Fruit fly (Drosophila melanogaster): ENCODE results near the gene CG2201.

Gene CG2201

dm6 chr2L:21657426-21657825 lies 33.5 kb upstream of the CG2201 start (continued):
- TF ChIP-seq sc (optimal IDR thresholded peaks at IDR 0.05) (no peak), sc (GFP tag; optimal IDR thresholded peaks at IDR 0.05) (no peak), CG8924 (tag; optimal IDR thresholded peaks at IDR 0.05) (no peak), CG6272 (GFP tag; IDR thresholded peaks at IDR 0.05) (no peak), lola (GFP tag; optimal IDR thresholded peaks at IDR 0.05) (peak in 1 of 3 experiments; percentile 23), repo (GFP tag; optimal IDR thresholded peaks at IDR 0.05) (no peak), CG14014 (GFP tag; IDR thresholded peaks at IDR 0.05) (peak; percentile 66), CG9437 (GFP tag; optimal IDR thresholded peaks at IDR 0.05) (peak; percentile 42), CG15696 (tag; optimal IDR thresholded peaks at IDR 0.05) (peak; percentile 25), Lpt (GFP tag; optimal IDR thresholded peaks at IDR 0.05) (no peak), CG12769 (tag; optimal IDR thresholded peaks at IDR 0.05) (peak; percentile 47), CG5245 (GFP tag; optimal IDR thresholded peaks at IDR 0.05) (peak; percentile 65), CG1024 (GFP tag; IDR thresholded peaks at IDR 0.05) (peak; percentile 81), ash1 (GFP tag; optimal IDR thresholded peaks at IDR 0.05) (no peak), Med (GFP tag) (peak; percentile 95), CG6689 (GFP tag; IDR thresholded peaks at IDR 0.05) (peak; percentile 60), Tbp (GFP tag; optimal IDR thresholded peaks at IDR 0.05) (no peak), CG7839 (tag; optimal IDR thresholded peaks at IDR 0.05) (peak; percentile 60), CG6654 (GFP tag; optimal IDR thresholded peaks at IDR 0.05) (no peak), CG13775 (GFP tag; optimal IDR thresholded peaks at IDR 0.05) (peak; percentile 59), C15 (GFP tag; IDR thresholded peaks at IDR 0.05) (no peak), rib (GFP tag; IDR thresholded peaks at IDR 0.05) (no peak), CG8388 (GFP tag; optimal IDR thresholded peaks at IDR 0.05) (peak; percentile 32), Gsc (GFP tag; IDR thresholded peaks at IDR 0.05) (no peak), en (GFP tag; optimal IDR thresholded peaks at IDR 0.05) (peak; percentile 29), Hr39 (optimal IDR thresholded peaks at IDR 0.05) (no peak), CG10959 (GFP tag; IDR thresholded peaks at IDR 0.05) (no peak), mld (GFP tag; IDR thresholded peaks at IDR 0.05; ENCODE audit: partially characterized antibody) (no peak), CG15601 (tag; optimal IDR thresholded peaks at IDR 0.05) (no peak), CG3065 (GFP tag; optimal IDR thresholded peaks at IDR 0.05) (no peak), Abd-B (GFP tag; optimal IDR thresholded peaks at IDR 0.05) (no peak), D (optimal IDR thresholded peaks at IDR 0.05) (no peak), D (GFP tag; optimal IDR thresholded peaks at IDR 0.05) (no peak), CG6813 (GFP tag; optimal IDR thresholded peaks at IDR 0.05) (no peak), grau (tag; optimal IDR thresholded peaks at IDR 0.05) (peak; percentile 56), CG6175 (GFP tag; IDR thresholded peaks at IDR 0.05) (no peak), CG17612 (GFP tag; IDR thresholded peaks at IDR 0.05) (no peak), pho (GFP tag; optimal IDR thresholded peaks at IDR 0.05) (peak; percentile 60), CG9609 (GFP tag; optimal IDR thresholded peaks at IDR 0.05) (peak; percentile 75), H15 (GFP tag; IDR thresholded peaks at IDR 0.05) (no peak), Dip3 (GFP tag; optimal IDR thresholded peaks at IDR 0.05) (peak; percentile 57), ind (GFP tag; optimal IDR thresholded peaks at IDR 0.05) (peak; percentile 63), NC2α (GFP tag; optimal IDR thresholded peaks at IDR 0.05) (peak; percentile 40), schlank (tag; optimal IDR thresholded peaks at IDR 0.05) (no peak), Hand (GFP tag; optimal IDR thresholded peaks at IDR 0.05) (no peak), crp (GFP tag; optimal IDR thresholded peaks at IDR 0.05) (peak in 1 of 2 experiments; percentile 9), CG11723 (GFP tag; optimal IDR thresholded peaks at IDR 0.05) (peak; percentile 71), CG1529 (GFP tag; optimal IDR thresholded peaks at IDR 0.05) (peak; percentile 22)

Data from whole organism, embryonic.